Worm (Caenorhabditis elegans): ENCODE data around the gene EEED8.4.

EEED8.4 gene

DNA sequence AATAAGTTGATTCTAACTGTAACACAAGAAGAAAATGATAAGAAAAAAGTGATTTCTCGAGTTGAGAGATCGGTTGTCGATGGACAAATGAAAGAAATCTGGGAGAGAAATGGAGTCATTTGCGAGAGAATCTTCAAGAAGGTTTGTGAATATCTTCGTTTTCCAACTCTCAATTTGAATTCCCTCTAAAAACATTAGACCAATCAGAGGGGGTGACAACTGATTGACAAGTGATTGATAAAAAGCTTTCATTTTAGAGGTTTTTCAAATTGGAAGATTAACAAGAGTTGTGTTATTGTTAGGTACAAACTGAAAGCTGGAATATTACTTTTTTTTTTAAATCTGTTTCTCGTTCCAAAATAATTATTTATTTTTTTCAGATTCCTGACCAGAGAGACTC lies 8.8 kb downstream of the EEED8.4 start:
- TF ChIP-seq ceh-13 (GFP tag; optimal IDR thresholded peaks at IDR 0.05) (no peak), pes-1 (GFP tag; IDR thresholded peaks at IDR 0.05) (no peak), tbx-37 (GFP tag; conservative IDR thresholded peaks at IDR 0.05) (no peak), ama-1 (optimal IDR thresholded peaks at IDR 0.05) (no peak), sea-1 (GFP tag; conservative IDR thresholded peaks at IDR 0.05) (no peak), tbx-11 (GFP tag; IDR thresholded peaks at IDR 0.05) (no peak), ceh-36 (tag; optimal IDR thresholded peaks at IDR 0.05) (no peak), hmbx-1 (tag; optimal IDR thresholded peaks at IDR 0.05) (no peak), flt-1 (GFP tag; IDR thresholded peaks at IDR 0.05) (no peak), hnd-1 (tag; optimal IDR thresholded peaks at IDR 0.05) (no peak), aly-1 (tag; optimal IDR thresholded peaks at IDR 0.05) (no peak), B0310.2 (tag; optimal IDR thresholded peaks at IDR 0.05) (no peak), tra-4 (tag; optimal IDR thresholded peaks at IDR 0.05) (no peak)

DNA sequence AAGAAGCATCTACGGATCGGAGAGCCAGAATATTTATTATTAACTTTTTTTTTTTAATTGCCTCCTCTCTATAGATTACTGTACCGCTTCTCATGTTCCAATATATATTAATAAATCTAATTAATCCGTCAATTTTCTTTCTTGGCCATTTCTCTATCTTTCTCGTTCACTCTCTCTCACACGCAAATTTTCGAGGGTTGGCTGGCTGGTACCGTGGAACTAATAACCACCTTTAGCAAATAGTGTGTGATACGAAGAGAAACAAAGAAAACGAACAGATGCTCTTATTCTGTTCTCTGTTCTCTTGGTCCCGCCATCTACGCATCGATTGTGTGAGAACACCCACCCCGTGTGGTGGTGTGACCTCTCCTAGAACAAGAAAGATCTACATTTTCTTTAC lies 9.2 kb downstream of the EEED8.4 start:
- TF ChIP-seq sea-1 (GFP tag; conservative IDR thresholded peaks at IDR 0.05): 0 out of 2 replicates have a peak, but pooled peaks have one; percentile 10
- no peak for TF ChIP-seq ets-7 (tag; optimal IDR thresholded peaks at IDR 0.05)
- no peak for TF ChIP-seq ceh-13 (GFP tag; optimal IDR thresholded peaks at IDR 0.05)
- no peak for TF ChIP-seq tbx-11 (GFP tag; IDR thresholded peaks at IDR 0.05)
- TF ChIP-seq tra-4 (tag; optimal IDR thresholded peaks at IDR 0.05): no peak
- TF ChIP-seq ama-1 (optimal IDR thresholded peaks at IDR 0.05): no peak
- TF ChIP-seq hmbx-1 (tag; optimal IDR thresholded peaks at IDR 0.05): no peak
- no peak for TF ChIP-seq tbx-37 (GFP tag; conservative IDR thresholded peaks at IDR 0.05)
- TF ChIP-seq ceh-36 (tag; optimal IDR thresholded peaks at IDR 0.05): no peak
- TF ChIP-seq flt-1 (GFP tag; IDR thresholded peaks at IDR 0.05): peak; percentile 3; the same call in 1 of the 2 replicates
- no peak for TF ChIP-seq F13C5.2 (tag; optimal IDR thresholded peaks at IDR 0.05)
- TF ChIP-seq scrt-1 (GFP tag; IDR thresholded peaks at IDR 0.05): no peak

DNA sequence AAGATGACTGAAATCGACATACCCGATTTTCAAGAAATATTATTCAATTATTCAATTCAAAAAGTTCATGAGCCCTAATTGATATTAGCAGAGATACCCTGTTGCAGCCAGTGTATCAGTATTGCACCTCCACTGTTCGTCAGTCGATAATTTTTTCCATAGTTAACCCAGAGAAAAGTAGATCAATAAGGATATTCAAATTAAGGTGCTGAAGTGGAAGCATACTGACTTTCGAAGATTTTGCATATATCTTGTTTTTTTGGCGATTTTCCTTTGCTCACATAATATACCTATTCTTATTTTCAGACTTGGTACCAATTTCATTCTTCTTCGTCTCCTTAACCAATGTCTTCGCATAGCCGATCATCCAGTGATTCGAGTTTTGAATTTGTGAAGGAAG lies 9.8 kb downstream of the EEED8.4 start, which contains the start of gene EEED8.15:
Gene EEED8.15 (plus strand): TSS at position 301 of the 400 bp plus-strand sequence.
- TF ChIP-seq scrt-1 (GFP tag; IDR thresholded peaks at IDR 0.05) (no peak), aly-1 (tag; optimal IDR thresholded peaks at IDR 0.05) (no peak), hmg-4 (GFP tag; optimal IDR thresholded peaks at IDR 0.05) (no peak), hmbx-1 (tag; optimal IDR thresholded peaks at IDR 0.05) (no peak), hnd-1 (tag; optimal IDR thresholded peaks at IDR 0.05) (no peak), ceh-36 (tag; optimal IDR thresholded peaks at IDR 0.05) (no peak), tbx-37 (GFP tag; conservative IDR thresholded peaks at IDR 0.05) (no peak), tra-4 (tag; optimal IDR thresholded peaks at IDR 0.05) (no peak), sea-1 (GFP tag; conservative IDR thresholded peaks at IDR 0.05) (no peak), F13C5.2 (tag; optimal IDR thresholded peaks at IDR 0.05) (no peak)

DNA sequence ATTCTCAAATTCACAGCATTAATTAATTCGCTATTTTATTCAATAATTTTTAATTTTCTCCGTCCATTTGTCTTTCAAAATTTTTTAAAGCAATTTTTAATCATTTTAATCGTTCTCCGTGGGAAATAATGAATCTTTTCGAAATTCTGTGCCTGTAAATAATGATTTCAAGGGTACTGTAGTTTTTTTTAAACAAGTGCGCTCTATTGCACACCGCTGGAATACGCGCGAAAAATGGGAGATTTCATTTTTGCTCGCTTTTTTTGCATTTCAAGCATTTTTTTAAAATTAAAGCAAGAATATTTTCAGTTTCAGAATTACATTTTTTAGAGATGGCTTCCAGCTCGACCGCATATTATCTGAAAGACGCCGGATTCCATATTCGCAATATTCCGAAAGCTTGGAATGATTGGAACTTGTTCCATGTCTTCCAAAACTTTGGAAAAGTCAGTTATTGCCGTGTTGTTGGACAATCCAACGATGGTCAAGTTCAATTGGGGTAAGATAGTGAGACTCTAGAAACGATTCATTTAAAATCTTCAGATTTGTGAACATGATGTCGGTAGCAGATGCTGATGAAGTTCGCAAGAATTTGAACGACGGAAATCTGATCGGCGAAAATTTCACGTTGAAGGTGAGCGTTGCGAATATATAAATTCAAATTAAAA lies 12.0 kb downstream of the EEED8.4 start, which contains the start of gene tofu-6:
Gene tofu-6 (plus strand): TSS at position 302 of the 668 bp plus-strand sequence.
- no peak for TF ChIP-seq F13C5.2 (tag; optimal IDR thresholded peaks at IDR 0.05)
- TF ChIP-seq aly-1 (tag; optimal IDR thresholded peaks at IDR 0.05): peak; percentile 19
- peak; percentile 92 for TF ChIP-seq ama-1 (optimal IDR thresholded peaks at IDR 0.05)

DNA sequence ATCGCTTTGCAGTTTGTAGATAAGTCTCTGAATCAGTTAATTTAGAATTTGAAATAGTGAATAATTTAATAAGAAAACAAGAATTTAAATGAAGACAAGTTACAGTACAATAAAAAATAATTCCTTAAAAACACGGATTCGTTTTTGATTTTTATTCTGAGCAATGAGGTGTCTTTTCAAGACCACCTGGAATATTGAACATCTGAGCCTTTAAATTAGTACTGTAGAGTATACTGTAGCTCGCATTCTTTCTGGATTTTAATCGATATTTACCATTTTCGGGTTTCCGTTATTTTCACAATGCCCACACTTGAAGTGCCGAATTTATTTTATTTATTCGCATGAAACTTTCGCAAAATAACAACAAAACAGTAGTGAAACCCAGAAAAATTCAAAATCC lies 14.7 kb downstream of the EEED8.4 start, which contains the start of gene F07F6.7:
Gene F07F6.7 (minus strand): TSS at position 27 of the 400 bp plus-strand sequence.
- TF ChIP-seq scrt-1 (GFP tag; IDR thresholded peaks at IDR 0.05): no peak

DNA sequence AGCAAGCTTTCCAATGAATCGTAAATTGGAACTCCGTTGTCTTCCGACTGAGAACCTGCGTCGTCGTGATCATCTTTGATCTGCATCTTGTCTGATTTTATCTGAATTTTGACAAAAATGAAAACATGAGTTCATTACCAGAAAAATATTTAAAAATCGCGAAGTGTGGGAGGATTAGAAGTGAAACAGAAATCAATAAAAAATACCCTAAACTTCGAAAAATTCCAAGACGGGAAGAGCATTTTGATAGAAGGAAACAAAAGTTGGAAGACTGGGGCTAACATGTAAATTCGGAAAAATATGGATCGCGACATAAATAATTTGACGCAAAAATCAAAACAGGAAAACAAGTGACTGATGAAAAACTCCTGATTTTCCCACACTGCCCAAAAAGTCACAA lies 16.5 kb downstream of the EEED8.4 start, which contains the start of gene F07F6.8:
Gene F07F6.8 (minus strand): TSS at position 101 of the 400 bp plus-strand sequence.
- TF ChIP-seq hmg-4 (GFP tag; optimal IDR thresholded peaks at IDR 0.05) (no peak), hmbx-1 (tag; optimal IDR thresholded peaks at IDR 0.05) (no peak), hnd-1 (tag; optimal IDR thresholded peaks at IDR 0.05) (no peak), ceh-36 (tag; optimal IDR thresholded peaks at IDR 0.05) (no peak), pes-1 (GFP tag; IDR thresholded peaks at IDR 0.05) (no peak), sea-1 (GFP tag; conservative IDR thresholded peaks at IDR 0.05) (no peak), flt-1 (GFP tag; IDR thresholded peaks at IDR 0.05) (no peak), tbx-37 (GFP tag; conservative IDR thresholded peaks at IDR 0.05) (no peak), tbx-11 (GFP tag; IDR thresholded peaks at IDR 0.05) (no peak), ets-7 (tag; optimal IDR thresholded peaks at IDR 0.05) (no peak), tra-4 (tag; optimal IDR thresholded peaks at IDR 0.05) (no peak), aly-1 (tag; optimal IDR thresholded peaks at IDR 0.05) (no peak), ceh-13 (GFP tag; optimal IDR thresholded peaks at IDR 0.05) (no peak), scrt-1 (GFP tag; IDR thresholded peaks at IDR 0.05) (no peak), B0310.2 (tag; optimal IDR thresholded peaks at IDR 0.05) (no peak), ama-1 (optimal IDR thresholded peaks at IDR 0.05) (no peak)

DNA sequence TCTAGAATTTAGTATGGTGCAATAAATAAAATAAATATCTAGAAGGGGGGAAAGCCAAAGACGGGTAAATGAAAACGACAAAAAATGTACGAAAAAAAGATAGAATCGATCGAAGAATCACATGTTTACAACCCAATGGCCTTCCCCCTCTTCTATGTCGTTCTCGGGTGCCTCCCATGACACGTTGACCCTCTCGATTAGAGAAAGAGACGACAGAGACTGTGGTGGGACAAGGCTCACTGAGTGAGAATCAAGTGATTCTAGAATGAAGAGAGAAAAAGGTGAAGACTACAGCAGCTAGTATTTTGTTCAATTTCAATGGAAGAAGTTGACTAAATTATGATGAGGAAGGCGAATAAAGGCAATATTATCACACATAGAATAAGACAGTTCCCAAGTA lies 16.9 kb downstream of the EEED8.4 start:
- TF ChIP-seq B0310.2 (tag; optimal IDR thresholded peaks at IDR 0.05) (no peak), hmg-4 (GFP tag; optimal IDR thresholded peaks at IDR 0.05) (peak; percentile 36)

DNA sequence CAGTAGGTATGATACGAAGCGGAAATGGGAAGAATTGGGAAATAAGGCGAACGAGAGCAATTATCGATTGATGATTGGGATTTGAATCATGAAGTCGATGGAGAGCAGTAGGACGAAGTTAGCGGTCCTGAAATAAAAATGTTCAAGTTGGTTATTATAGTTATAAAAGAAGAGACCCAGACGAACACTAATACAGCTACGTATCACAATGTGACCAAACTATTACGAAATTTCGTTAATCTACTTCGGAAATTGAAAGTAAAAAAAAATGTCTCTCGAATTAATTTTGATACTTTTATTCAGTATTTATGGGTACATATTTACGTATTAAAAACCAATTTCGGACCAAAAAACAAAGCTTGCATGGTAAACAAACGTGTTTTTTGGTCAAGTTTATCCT lies 17.4 kb downstream of the EEED8.4 start:
- no peak for TF ChIP-seq sea-1 (GFP tag; conservative IDR thresholded peaks at IDR 0.05)
- TF ChIP-seq ama-1 (optimal IDR thresholded peaks at IDR 0.05): no peak
- TF ChIP-seq ceh-13 (GFP tag; optimal IDR thresholded peaks at IDR 0.05): no peak
- no peak for TF ChIP-seq pes-1 (GFP tag; IDR thresholded peaks at IDR 0.05)
- no peak for TF ChIP-seq ceh-36 (tag; optimal IDR thresholded peaks at IDR 0.05)
- TF ChIP-seq tra-4 (tag; optimal IDR thresholded peaks at IDR 0.05): no peak
- TF ChIP-seq flt-1 (GFP tag; IDR thresholded peaks at IDR 0.05): no peak
- TF ChIP-seq scrt-1 (GFP tag; IDR thresholded peaks at IDR 0.05): no peak
- TF ChIP-seq ets-7 (tag; optimal IDR thresholded peaks at IDR 0.05): no peak
- no peak for TF ChIP-seq hmg-4 (GFP tag; optimal IDR thresholded peaks at IDR 0.05)
- TF ChIP-seq tbx-11 (GFP tag; IDR thresholded peaks at IDR 0.05): no peak
- no peak for TF ChIP-seq hmbx-1 (tag; optimal IDR thresholded peaks at IDR 0.05)
- no peak for TF ChIP-seq B0310.2 (tag; optimal IDR thresholded peaks at IDR 0.05)
- no peak for TF ChIP-seq hnd-1 (tag; optimal IDR thresholded peaks at IDR 0.05)
- no peak for TF ChIP-seq tbx-37 (GFP tag; conservative IDR thresholded peaks at IDR 0.05)
- TF ChIP-seq F13C5.2 (tag; optimal IDR thresholded peaks at IDR 0.05): no peak
- no peak for TF ChIP-seq aly-1 (tag; optimal IDR thresholded peaks at IDR 0.05)
